Worm (Caenorhabditis elegans) whole organism, late embryonic: ENCODE data around the gene srw-124.

Source experiments
- ama-1 ChIP-seq: fragments of 150-350 bp; optimal IDR thresholded peaks from 2 replicates; lab custom pipeline; 2014
- ceh-34 ChIP-seq: sonication (generic microtip); optimal IDR thresholded peaks from 2 replicates; lab custom pipeline; 2016; ENCODE audit warnings: mild to moderate bottlenecking, missing genetic modification characterization, missing compliant biosample characterization
- che-1 ChIP-seq: sonication (generic microtip); optimal IDR thresholded peaks from 2 replicates; lab custom pipeline; 2016; ENCODE audit warnings: mild to moderate bottlenecking, missing genetic modification characterization, missing compliant biosample characterization
- dve-1 ChIP-seq: sonication (generic microtip); optimal IDR thresholded peaks from 2 replicates; lab custom pipeline; 2017; ENCODE audit warnings: antibody characterized with exemption, mild to moderate bottlenecking, missing genetic modification characterization, missing compliant biosample characterization
- eyg-1 ChIP-seq: sonication (generic microtip); optimal IDR thresholded peaks from 2 replicates; lab custom pipeline; 2016; ENCODE audit warnings: missing genotype, missing genetic modification characterization, missing compliant biosample characterization
- hlh-30 ChIP-seq: sonication (generic microtip); optimal IDR thresholded peaks from 2 replicates; lab custom pipeline; 2017; ENCODE audit warnings: antibody characterized with exemption, missing genetic modification characterization, missing compliant biosample characterization; ENCODE audit not compliant: insufficient read depth
- lin-11 ChIP-seq: fragments of 200-800 bp; sonication (Bioruptor generic); optimal IDR thresholded peaks from 2 replicates; lab custom pipeline; 2018; ENCODE audit warnings: mild to moderate bottlenecking, missing genetic modification characterization, missing compliant biosample characterization
- odd-2 ChIP-seq: sonication (generic microtip); optimal IDR thresholded peaks from 2 replicates; lab custom pipeline; 2017; ENCODE audit warnings: antibody characterized with exemption, mild to moderate bottlenecking, missing genetic modification characterization, missing compliant biosample characterization
- pqm-1 ChIP-seq: sonication (generic microtip); optimal IDR thresholded peaks from 2 replicates; lab custom pipeline; 2016; ENCODE audit warnings: missing genetic modification characterization, missing compliant biosample characterization
- sox-4 ChIP-seq: sonication (generic microtip); optimal IDR thresholded peaks from 2 replicates; lab custom pipeline; 2017; ENCODE audit warnings: mild to moderate bottlenecking, missing genetic modification characterization, inconsistent platforms, missing compliant biosample characterization
- unc-42 ChIP-seq: sonication (generic microtip); optimal IDR thresholded peaks from 2 replicates; lab custom pipeline; 2016; ENCODE audit warnings: missing genotype, missing genetic modification characterization, missing compliant biosample characterization
- unc-55 ChIP-seq: sonication (generic microtip); optimal IDR thresholded peaks from 2 replicates; lab custom pipeline; 2017; ENCODE audit warnings: missing biosample characterization, missing genetic modification reagents, missing genetic modification characterization
- ztf-16 ChIP-seq: sonication (generic microtip); optimal IDR thresholded peaks from 2 replicates; lab custom pipeline; 2017; ENCODE audit warnings: missing genetic modification characterization, missing compliant biosample characterization

ce11 chrV:3017930-3018329, 41.5 kb downstream of the srw-124 start:
- no peak for TF ChIP-seq sox-4
- TF ChIP-seq ceh-34 (tag; lab: Kevin White, UChicago): no peak
- TF ChIP-seq ama-1 (lab: Kevin White, UChicago): no peak
- TF ChIP-seq ztf-16: no peak
- TF ChIP-seq unc-42 (tag; lab: Kevin White, UChicago): no peak
- no peak for TF ChIP-seq lin-11 (tag; lab: Kevin White, UChicago)
- TF ChIP-seq unc-55 (GFP tag; lab: Kevin White, UChicago): no peak
- no peak for TF ChIP-seq dve-1
- TF ChIP-seq eyg-1 (tag; lab: Kevin White, UChicago): no peak
- TF ChIP-seq pqm-1 (tag; lab: Kevin White, UChicago): no peak
- no peak for TF ChIP-seq hlh-30 (tag; lab: Kevin White, UChicago)
- no peak for TF ChIP-seq odd-2 (tag; lab: Kevin White, UChicago)
- TF ChIP-seq che-1: no peak
